Fruit fly (Drosophila melanogaster) whole organism, embryonic: ENCODE results near the gene CG15418.

ENCODE experiments used
- Aef1 ChIP-seq: fragments of 200-800 bp; sonication (Bioruptor generic); IDR thresholded peaks from 3 replicates; pipeline ENCODE4 v1.3.6; 2022; ENCODE audit warnings: missing biosample characterization, missing genetic modification characterization
- Atf3 ChIP-seq: fragments of 200-800 bp; sonication (Bioruptor generic); optimal IDR thresholded peaks from 3 replicates; lab custom pipeline; 2016; ENCODE audit warnings: missing biosample characterization, missing genetic modification characterization
- CG10147 ChIP-seq: fragments of 200-800 bp; sonication (Bioruptor generic); optimal IDR thresholded peaks from 2 replicates; lab custom pipeline; 2019; ENCODE audit warnings: missing biosample characterization, mild to moderate bottlenecking, missing genetic modification characterization, moderate library complexity
- CG10431 ChIP-seq: fragments of 200-800 bp; sonication (Bioruptor generic); optimal IDR thresholded peaks from 3 replicates; lab custom pipeline; 2018; ENCODE audit warnings: missing biosample characterization, mild to moderate bottlenecking, missing genetic modification characterization
- CG11456 ChIP-seq: fragments of 200-800 bp; sonication (Bioruptor generic); IDR thresholded peaks from 3 replicates; pipeline ENCODE4 v1.3.6; 2022; ENCODE audit warnings: missing biosample characterization, missing genetic modification characterization
- CG11504 ChIP-seq: fragments of 200-800 bp; sonication (Bioruptor generic); optimal IDR thresholded peaks from 3 replicates; lab custom pipeline; 2019; ENCODE audit warnings: missing biosample characterization, mild to moderate bottlenecking, missing genetic modification characterization, moderate library complexity
- CG11695 ChIP-seq: fragments of 200-800 bp; sonication (Bioruptor generic); IDR thresholded peaks from 3 replicates; pipeline ENCODE4 v1.3.6; 2022; ENCODE audit warnings: missing biosample characterization, missing genetic modification characterization
- CG12071 ChIP-seq: fragments of 200-800 bp; sonication (Bioruptor generic); optimal IDR thresholded peaks from 3 replicates; lab custom pipeline; 2018; ENCODE audit warnings: missing biosample characterization, mild to moderate bottlenecking, missing genetic modification characterization
- CG12659 ChIP-seq: fragments of 200-800 bp; sonication (Bioruptor generic); optimal IDR thresholded peaks from 3 replicates; lab custom pipeline; 2017; ENCODE audit warnings: mild to moderate bottlenecking, missing biosample characterization, missing genetic modification reagents, missing genetic modification characterization
- CG14441 ChIP-seq: fragments of 200-800 bp; sonication (Bioruptor generic); IDR thresholded peaks from 2 replicates; pipeline ENCODE4 v1.3.6; 2022; ENCODE audit warnings: missing biosample characterization, missing genetic modification characterization
- CG18764 ChIP-seq: fragments of 200-800 bp; sonication (Bioruptor generic); optimal IDR thresholded peaks from 3 replicates; lab custom pipeline; 2016; ENCODE audit warnings: missing biosample characterization, missing genetic modification characterization
- CG31224 ChIP-seq: fragments of 200-800 bp; sonication (Bioruptor generic); IDR thresholded peaks from 2 replicates; pipeline ENCODE4 v1.3.6; 2022; ENCODE audit warnings: missing biosample characterization, missing genetic modification characterization
- CG34422 ChIP-seq: fragments of 200-800 bp; sonication (Bioruptor generic); IDR thresholded peaks from 3 replicates; pipeline ENCODE4 v1.3.6; 2022; ENCODE audit warnings: missing biosample characterization, missing genetic modification characterization
- CG7271 ChIP-seq: fragments of 200-800 bp; sonication (Bioruptor generic); optimal IDR thresholded peaks from 2 replicates; lab custom pipeline; 2018; ENCODE audit warnings: missing biosample characterization, mild to moderate bottlenecking, missing genetic modification characterization, moderate library complexity
- CG7987 ChIP-seq: fragments of 200-800 bp; sonication (Bioruptor generic); optimal IDR thresholded peaks from 2 replicates; lab custom pipeline; 2018; ENCODE audit warnings: missing biosample characterization, mild to moderate bottlenecking, missing genetic modification characterization, moderate library complexity
- CG8388 ChIP-seq: fragments of 200-800 bp; sonication (Bioruptor generic); optimal IDR thresholded peaks from 2 replicates; lab custom pipeline; 2019; ENCODE audit warnings: missing biosample characterization, mild to moderate bottlenecking, missing genetic modification characterization, moderate library complexity
- CHES-1-like ChIP-seq: fragments of 200-800 bp; sonication (Bioruptor generic); optimal IDR thresholded peaks from 2 replicates; lab custom pipeline; 2016; ENCODE audit warnings: missing biosample characterization, missing genetic modification characterization
- CTCF ChIP-seq: fragments of 200-800 bp; sonication (Bioruptor generic); optimal IDR thresholded peaks from 2 replicates; lab custom pipeline; 2017; ENCODE audit warnings: missing biosample characterization, mild to moderate bottlenecking, missing genetic modification characterization, moderate library complexity
- CkIIα-i1 ChIP-seq: fragments of 200-800 bp; sonication (Bioruptor generic); IDR thresholded peaks from 2 replicates; pipeline ENCODE4 v1.3.6; 2022; ENCODE audit warnings: missing biosample characterization, missing genetic modification characterization
- Fer3 ChIP-seq: fragments of 200-800 bp; sonication (Bioruptor generic); optimal IDR thresholded peaks from 2 replicates; lab custom pipeline; 2018; ENCODE audit warnings: missing biosample characterization, mild to moderate bottlenecking, missing genetic modification characterization, moderate library complexity
- HmgD ChIP-seq: fragments of 200-800 bp; sonication (Bioruptor generic); optimal IDR thresholded peaks from 3 replicates; lab custom pipeline; 2016; ENCODE audit warnings: missing biosample characterization, missing genetic modification characterization
- Hr78 ChIP-seq, 2 experiments: fragments of 200-800 bp in 1 of 2; fragments of >200 bp in 1 of 2; sonication (Bioruptor generic) in 1 of 2; optimal IDR thresholded peaks; 2 replicates each; lab custom pipeline; 2017 to 2019; ENCODE audit warnings: missing biosample characterization in 2 of 2, missing genetic modification characterization in 2 of 2, mild to moderate bottlenecking in 1 of 2, moderate library complexity in 1 of 2
- Jarid2 ChIP-seq: fragments of 200-800 bp; sonication (Bioruptor generic); optimal IDR thresholded peaks from 3 replicates; lab custom pipeline; 2017; ENCODE audit warnings: mild to moderate bottlenecking, missing biosample characterization, missing genetic modification reagents, missing genetic modification characterization
- NC2α ChIP-seq: fragments of 200-800 bp; sonication (Bioruptor generic); optimal IDR thresholded peaks from 2 replicates; lab custom pipeline; 2016; ENCODE audit warnings: missing biosample characterization, missing genetic modification characterization
- Oaz ChIP-seq: fragments of 200-800 bp; sonication (Bioruptor generic); IDR thresholded peaks from 2 replicates; pipeline ENCODE4 v1.3.6; 2022; ENCODE audit warnings: missing biosample characterization, missing genetic modification characterization
- Optix ChIP-seq: fragments of 200-800 bp; sonication (Bioruptor generic); IDR thresholded peaks from 3 replicates; pipeline ENCODE4 v1.3.6; 2022; ENCODE audit warnings: missing biosample characterization, missing genetic modification characterization
- Rfx ChIP-seq: fragments of 200-800 bp; sonication (Bioruptor generic); IDR thresholded peaks from 2 replicates; pipeline ENCODE4 v1.3.6; 2022; ENCODE audit warnings: missing biosample characterization, missing genetic modification characterization
- Side ChIP-seq: fragments of 200-800 bp; sonication (Bioruptor generic); optimal IDR thresholded peaks from 2 replicates; lab custom pipeline; 2016; ENCODE audit warnings: missing biosample characterization, missing genetic modification characterization
- Tbp ChIP-seq: fragments of >200 bp; optimal IDR thresholded peaks from 2 replicates; lab custom pipeline; 2018; ENCODE audit warnings: missing biosample characterization, missing genetic modification characterization
- Usf ChIP-seq: fragments of 200-800 bp; sonication (Bioruptor generic); optimal IDR thresholded peaks from 2 replicates; lab custom pipeline; 2017; ENCODE audit warnings: missing genotype, missing biosample characterization, missing genetic modification characterization
- ap ChIP-seq: fragments of 200-800 bp; sonication (Bioruptor generic); IDR thresholded peaks from 2 replicates; pipeline ENCODE4 v1.3.6; 2022; ENCODE audit warnings: missing biosample characterization, missing genetic modification characterization
- ara ChIP-seq: fragments of 200-800 bp; sonication (Bioruptor generic); IDR thresholded peaks from 2 replicates; pipeline ENCODE4 v1.3.6; 2022; ENCODE audit warnings: missing biosample characterization, missing genetic modification characterization
- ato ChIP-seq: fragments of 200-800 bp; sonication (Bioruptor generic); IDR thresholded peaks from 2 replicates; pipeline ENCODE4 v1.3.6; 2022; ENCODE audit warnings: missing biosample characterization, missing genetic modification characterization; ENCODE audit not compliant: partially characterized antibody
- bcd ChIP-seq: fragments of 200-800 bp; sonication (Bioruptor generic); optimal IDR thresholded peaks from 2 replicates; lab custom pipeline; 2017; ENCODE audit warnings: missing biosample characterization, mild to moderate bottlenecking, missing genetic modification characterization
- cwo ChIP-seq: fragments of 200-800 bp; sonication (Bioruptor generic); optimal IDR thresholded peaks from 3 replicates; lab custom pipeline; 2017; ENCODE audit warnings: missing biosample characterization, missing genetic modification characterization, mild to moderate bottlenecking, moderate library complexity, missing genetic modification reagents
- danr ChIP-seq: fragments of 200-800 bp; sonication (Bioruptor generic); IDR thresholded peaks from 2 replicates; pipeline ENCODE4 v1.3.6; 2022; ENCODE audit warnings: missing biosample characterization, missing genetic modification characterization
- en ChIP-seq: fragments of 200-800 bp; sonication (Bioruptor generic); optimal IDR thresholded peaks from 2 replicates; lab custom pipeline; 2016; ENCODE audit warnings: missing biosample characterization, missing genetic modification characterization
- exex ChIP-seq: fragments of 200-800 bp; sonication (Bioruptor generic); optimal IDR thresholded peaks from 4 replicates; lab custom pipeline; 2018; ENCODE audit warnings: missing biosample characterization, mild to moderate bottlenecking, missing genetic modification characterization, moderate library complexity
- gem ChIP-seq: fragments of 200-800 bp; sonication (Bioruptor generic); optimal IDR thresholded peaks from 2 replicates; lab custom pipeline; 2019; ENCODE audit warnings: missing biosample characterization, mild to moderate bottlenecking, missing genetic modification characterization, moderate library complexity
- gsb ChIP-seq: fragments of 200-800 bp; sonication (Bioruptor generic); IDR thresholded peaks from 2 replicates; pipeline ENCODE4 v1.3.6; 2022; ENCODE audit warnings: missing biosample characterization, missing genetic modification characterization
- klu ChIP-seq: fragments of 200-800 bp; sonication (Bioruptor generic); IDR thresholded peaks from 2 replicates; pipeline ENCODE4 v1.3.6; 2022; ENCODE audit warnings: missing biosample characterization, missing genetic modification characterization
- lola ChIP-seq, 3 experiments: fragments of >200 bp in 2 of 3; fragments of 200-800 bp in 1 of 3; sonication (Bioruptor generic) in 1 of 3; optimal IDR thresholded peaks; 2 replicates each; lab custom pipeline; 2017 to 2019; ENCODE audit warnings: missing biosample characterization in 3 of 3, missing genetic modification characterization in 3 of 3, mild to moderate bottlenecking in 1 of 3, moderate library complexity in 1 of 3
- nerfin-1 ChIP-seq: fragments of 200-800 bp; sonication (Bioruptor generic); optimal IDR thresholded peaks from 3 replicates; lab custom pipeline; 2019; ENCODE audit warnings: missing biosample characterization, mild to moderate bottlenecking, missing genetic modification characterization, moderate library complexity
- oc ChIP-seq: fragments of 200-800 bp; sonication (Bioruptor generic); optimal IDR thresholded peaks from 2 replicates; lab custom pipeline; 2018; ENCODE audit warnings: missing biosample characterization, mild to moderate bottlenecking, missing genetic modification characterization, moderate library complexity
- prd ChIP-seq, 3 experiments: fragments of >200 bp in 2 of 3; fragments of 200-800 bp in 1 of 3; sonication (Bioruptor generic) in 1 of 3; optimal IDR thresholded peaks in 2 of 3; IDR thresholded peaks in 1 of 3; 2 replicates in 2 of 3; 3 replicates in 1 of 3; pipeline versions ENCODE4 v1.3.6 to Lab custom; 2017 to 2022; ENCODE audit warnings: missing biosample characterization in 1 of 3, missing genetic modification characterization in 1 of 3
- ro ChIP-seq: fragments of 200-800 bp; sonication (Bioruptor generic); IDR thresholded peaks from 2 replicates; pipeline ENCODE4 v1.3.6; 2022; ENCODE audit warnings: missing biosample characterization, missing genetic modification characterization
- seq ChIP-seq: fragments of 200-800 bp; sonication (Bioruptor generic); IDR thresholded peaks from 2 replicates; pipeline ENCODE4 v1.3.6; 2022; ENCODE audit warnings: missing biosample characterization, missing genetic modification characterization
- shn ChIP-seq: fragments of 200-800 bp; sonication (Bioruptor generic); optimal IDR thresholded peaks from 3 replicates; lab custom pipeline; 2016; ENCODE audit warnings: missing biosample characterization, missing genetic modification characterization
- sob ChIP-seq: fragments of 200-800 bp; sonication (Bioruptor generic); IDR thresholded peaks from 2 replicates; pipeline ENCODE4 v1.3.6; 2022; ENCODE audit warnings: missing biosample characterization, missing genetic modification characterization
- tap ChIP-seq: fragments of 200-800 bp; optimal IDR thresholded peaks from 3 replicates; lab custom pipeline; 2019; ENCODE audit warnings: missing biosample characterization, mild to moderate bottlenecking, missing genetic modification characterization, moderate library complexity
- zfh1 ChIP-seq: fragments of 200-800 bp; sonication (Bioruptor generic); IDR thresholded peaks from 3 replicates; pipeline ENCODE4 v1.3.6; 2022; ENCODE audit warnings: missing biosample characterization, missing genetic modification characterization

The CG15418 gene

DNA sequence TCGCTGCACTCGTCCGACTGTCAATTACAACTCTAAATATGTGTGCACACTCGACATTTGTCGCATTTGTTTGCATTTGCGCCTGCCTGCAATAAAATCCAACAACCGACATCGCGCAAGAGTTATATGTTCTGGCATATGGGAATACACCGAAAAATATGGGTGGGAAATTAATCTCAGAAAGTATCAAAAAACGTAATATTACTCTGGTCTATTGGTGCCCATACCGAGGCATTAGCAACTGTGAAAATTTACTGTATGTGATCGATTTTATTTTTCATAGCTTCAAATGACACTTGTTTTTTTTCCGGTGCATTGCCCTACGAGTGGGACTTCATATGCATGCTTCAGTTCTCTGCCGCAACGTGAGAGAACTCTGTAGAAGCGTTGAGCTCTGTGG lies 47.6 kb downstream of the CG15418 start (continued):
- TF ChIP-seq Oaz (GFP tag; lab: Robert Waterston, UW) (peak; percentile 44; the same call in 1 of the 2 replicates), ato (GFP tag; lab: Robert Waterston, UW) (no peak), CG34422 (GFP tag; lab: Robert Waterston, UW) (peak; percentile 81; the same call in 2 of the 3 replicates), CHES-1-like (GFP tag; lab: Kevin White, UChicago) (peak; percentile 70), Hr78 (GFP tag; optimal IDR thresholded peaks at IDR 0.05; lab: Kevin White, UChicago) (peak in 1 of 2 experiments; percentile 16), Usf (peak; percentile 73), CG11504 (tag; lab: Kevin White, UChicago) (peak; percentile 83), klu (GFP tag; lab: Robert Waterston, UW) (peak; percentile 36), exex (tag; lab: Kevin White, UChicago) (no peak), CG11456 (GFP tag; lab: Robert Waterston, UW) (peak; percentile 65; the same call in 1 of the 3 replicates), Tbp (GFP tag; lab: Kevin White, UChicago) (no peak), Aef1 (peak; percentile 51), CG7987 (GFP tag; lab: Kevin White, UChicago) (no peak), oc (peak; percentile 69), CG11695 (GFP tag; lab: Robert Waterston, UW) (peak; percentile 76), CG12659 (GFP tag; lab: Kevin White, UChicago) (peak; percentile 35), ap (0 out of 2 replicates have a peak, but pooled peaks have one; percentile 3), HmgD (GFP tag; lab: Kevin White, UChicago) (no peak), CG31224 (GFP tag; lab: Robert Waterston, UW) (peak; percentile 61), ara (GFP tag; lab: Robert Waterston, UW) (peak; percentile 93), CG7271 (tag; lab: Kevin White, UChicago) (peak; percentile 20), CG12071 (GFP tag; lab: Kevin White, UChicago) (peak; percentile 50), NC2α (GFP tag; lab: Kevin White, UChicago) (peak; percentile 70), danr (peak; percentile 57), Side (peak; percentile 76), CG10147 (GFP tag; lab: Kevin White, UChicago) (no peak), gem (tag; lab: Kevin White, UChicago) (peak; percentile 88), gsb (GFP tag; lab: Robert Waterston, UW) (peak; percentile 16; the same call in 1 of the 2 replicates), en (GFP tag; lab: Kevin White, UChicago) (peak; percentile 39), Atf3 (GFP tag; lab: Kevin White, UChicago) (peak; percentile 75), prd (optimal IDR thresholded peaks at IDR 0.05; lab: Kevin White, UChicago) (no peak), prd (GFP tag; IDR thresholded peaks at IDR 0.05; lab: Robert Waterston, UW) (peak; percentile 93), seq (peak; percentile 52), sob (GFP tag; lab: Robert Waterston, UW) (peak; percentile 90), Optix (GFP tag; lab: Robert Waterston, UW) (peak; percentile 88), CG14441 (GFP tag; lab: Robert Waterston, UW) (peak; percentile 80), cwo (GFP tag; lab: Kevin White, UChicago) (no peak), Fer3 (tag; lab: Kevin White, UChicago) (peak; percentile 13), bcd (GFP tag; lab: Kevin White, UChicago) (peak; percentile 70), ro (GFP tag; lab: Robert Waterston, UW) (peak; percentile 31; the same call in 1 of the 2 replicates), CG18764 (GFP tag; lab: Kevin White, UChicago) (peak; percentile 73), zfh1 (GFP tag; lab: Robert Waterston, UW) (peak; percentile 93), CkIIα-i1 (no peak), CG8388 (GFP tag; lab: Kevin White, UChicago) (peak; percentile 87), lola (GFP tag; optimal IDR thresholded peaks at IDR 0.05; lab: Kevin White, UChicago) (peak in 1 of 3 experiments; percentile 87), tap (tag; lab: Kevin White, UChicago) (peak; percentile 61), nerfin-1 (tag; lab: Kevin White, UChicago) (peak; percentile 69), CG10431 (GFP tag; lab: Kevin White, UChicago) (peak; percentile 61), CTCF (GFP tag; lab: Kevin White, UChicago) (no peak), Jarid2 (GFP tag; lab: Kevin White, UChicago) (peak; percentile 26), shn (peak; percentile 55), Rfx (GFP tag; lab: Robert Waterston, UW) (peak; percentile 62)
